Fruit fly (Drosophila melanogaster): ENCODE measurements around the gene xit.

The xit gene

dm6 chrX:6791531-6791930 lies 29.3 kb upstream of the xit start (continued):
- TF ChIP-seq hth (optimal IDR thresholded peaks at IDR 0.05) (no peak), CoRest (tag; optimal IDR thresholded peaks at IDR 0.05) (no peak), CG7556 (GFP tag; optimal IDR thresholded peaks at IDR 0.05) (no peak), row (GFP tag; IDR thresholded peaks at IDR 0.05) (peak; percentile 34; the same call in 1 of the 3 replicates), CG10147 (GFP tag; optimal IDR thresholded peaks at IDR 0.05) (no peak), Mad (GFP tag; optimal IDR thresholded peaks at IDR 0.05) (no peak), Dp (GFP tag; optimal IDR thresholded peaks at IDR 0.05) (no peak), ind (GFP tag; optimal IDR thresholded peaks at IDR 0.05) (no peak)

DNA sequence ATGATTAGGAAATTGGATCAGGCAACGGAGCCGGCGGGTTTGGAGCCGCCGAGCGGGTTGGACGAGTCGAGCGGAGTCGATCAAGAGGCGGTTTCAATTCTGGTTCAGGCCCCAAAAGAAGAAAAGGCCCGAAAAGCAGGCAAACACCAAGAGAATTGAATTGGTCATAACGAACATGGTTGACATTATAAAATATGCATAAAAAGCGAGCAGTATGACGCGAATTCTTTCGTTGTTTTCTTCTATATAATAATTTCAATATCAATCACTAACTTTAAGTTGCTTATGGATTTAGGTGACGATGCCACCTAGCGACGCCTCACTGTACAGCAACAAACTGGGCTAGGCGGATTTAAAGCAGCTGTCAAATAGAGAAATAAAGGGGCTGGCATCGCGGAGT lies 27.9 kb upstream of the xit start:
- TF ChIP-seq CG14441 (GFP tag; IDR thresholded peaks at IDR 0.05) (peak; percentile 22; the same call in 1 of the 2 replicates), Scr (GFP tag; IDR thresholded peaks at IDR 0.05; ENCODE audit: partially characterized antibody) (no peak), Mad (GFP tag; optimal IDR thresholded peaks at IDR 0.05) (no peak), zen2 (GFP tag; IDR thresholded peaks at IDR 0.05; ENCODE audit: partially characterized antibody) (no peak), CG12769 (tag; optimal IDR thresholded peaks at IDR 0.05) (no peak), Aef1 (GFP tag; IDR thresholded peaks at IDR 0.05) (0 out of 3 replicates have a peak, but pooled peaks have one; percentile 9), B-H2 (GFP tag; optimal IDR thresholded peaks at IDR 0.05) (no peak), B-H1 (GFP tag; IDR thresholded peaks at IDR 0.05) (peak; percentile 25; the same call in 1 of the 3 replicates), sisA (GFP tag; IDR thresholded peaks at IDR 0.05) (peak; percentile 58), otp (GFP tag; IDR thresholded peaks at IDR 0.05) (no peak), lmd (GFP tag; IDR thresholded peaks at IDR 0.05) (peak; percentile 33; the same call in 1 of the 2 replicates), Rfx (GFP tag; IDR thresholded peaks at IDR 0.05) (peak; percentile 68), Gug (GFP tag; IDR thresholded peaks at IDR 0.05) (peak; percentile 7; the same call in 1 of the 4 replicates), CG17385 (GFP tag; optimal IDR thresholded peaks at IDR 0.05) (no peak), Med (GFP tag) (peak; percentile 62), row (GFP tag; IDR thresholded peaks at IDR 0.05) (peak; percentile 4; the same call in 1 of the 3 replicates), vvl (GFP tag; IDR thresholded peaks at IDR 0.05) (peak; percentile 27; the same call in 1 of the 2 replicates), Ptx1 (GFP tag; IDR thresholded peaks at IDR 0.05) (peak; percentile 53), slbo (GFP tag; IDR thresholded peaks at IDR 0.05) (peak; percentile 54), CG11696 (GFP tag; IDR thresholded peaks at IDR 0.05) (no peak), Drgx (GFP tag; IDR thresholded peaks at IDR 0.05) (peak; percentile 27), Nf-YB (GFP tag; optimal IDR thresholded peaks at IDR 0.05) (no peak), CG5953 (GFP tag; IDR thresholded peaks at IDR 0.05) (0 out of 2 replicates have a peak, but pooled peaks have one; percentile 4), wdn (GFP tag; IDR thresholded peaks at IDR 0.05) (no peak), prd (optimal IDR thresholded peaks at IDR 0.05) (no peak), prd (GFP tag; IDR thresholded peaks at IDR 0.05) (peak; percentile 35; the same call in 2 of the 3 replicates), pan (optimal IDR thresholded peaks at IDR 0.05) (no peak), pan (GFP tag; optimal IDR thresholded peaks at IDR 0.05 in 1 of 2, IDR thresholded peaks at IDR 0.05 in 1 of 2) (peak in 1 of 2 experiments; percentile 28), ranshi (GFP tag; IDR thresholded peaks at IDR 0.05) (0 out of 2 replicates have a peak, but pooled peaks have one; percentile 9), gsb (GFP tag; IDR thresholded peaks at IDR 0.05) (no peak), onecut (GFP tag; IDR thresholded peaks at IDR 0.05) (no peak), H2.0 (GFP tag; IDR thresholded peaks at IDR 0.05) (peak; percentile 22; the same call in 1 of the 2 replicates), grau (tag; optimal IDR thresholded peaks at IDR 0.05) (peak; percentile 76), CG2120 (GFP tag; optimal IDR thresholded peaks at IDR 0.05) (no peak), H15 (GFP tag; IDR thresholded peaks at IDR 0.05) (0 out of 3 replicates have a peak, but pooled peaks have one; percentile 6), CG10366 (GFP tag; IDR thresholded peaks at IDR 0.05) (peak; percentile 31; the same call in 1 of the 2 replicates), hkb (optimal IDR thresholded peaks at IDR 0.05) (no peak), hkb (GFP tag; IDR thresholded peaks at IDR 0.05) (0 out of 2 replicates have a peak, but pooled peaks have one; percentile 24), CG9932 (GFP tag; IDR thresholded peaks at IDR 0.05) (peak; percentile 43), ase (GFP tag; IDR thresholded peaks at IDR 0.05) (0 out of 3 replicates have a peak, but pooled peaks have one; percentile 16), CG32532 (GFP tag; IDR thresholded peaks at IDR 0.05) (peak; percentile 48; the same call in 1 of the 2 replicates), CG12155 (GFP tag; optimal IDR thresholded peaks at IDR 0.05) (no peak), CG14014 (GFP tag; IDR thresholded peaks at IDR 0.05) (0 out of 2 replicates have a peak, but pooled peaks have one; percentile 20)
